Worm (Caenorhabditis elegans): ENCODE measurements around the gene F55C12.19.
A peak's percentile ranks its signal among the peaks of the same experiment; 100 is the strongest.

The F55C12.19 gene

DNA sequence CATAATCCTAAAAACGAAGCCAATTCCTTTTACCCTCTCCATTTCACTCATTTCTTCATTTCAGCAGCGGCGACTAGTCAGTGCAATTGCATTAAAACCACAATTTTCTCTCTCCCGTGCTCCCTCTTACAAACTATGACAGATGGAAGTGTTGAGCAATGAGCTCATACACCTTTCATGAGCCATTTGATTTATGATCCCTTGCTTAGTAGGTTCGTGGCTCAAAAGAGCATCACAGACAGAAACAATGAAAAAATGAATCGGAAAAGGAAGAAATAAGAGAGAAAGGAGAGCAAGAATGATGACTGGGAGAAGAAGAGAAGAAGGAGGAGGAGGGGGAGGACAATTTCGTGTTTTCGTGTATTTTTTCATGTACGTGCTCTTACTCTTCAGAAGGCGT is 5.6 kb downstream of the F55C12.19 start:
- TF ChIP-seq ceh-20 (GFP tag; IDR thresholded peaks at IDR 0.05) = peak; percentile 35; the same call in 1 of the 2 replicates
- no peak for TF ChIP-seq mxl-3 (GFP tag; optimal IDR thresholded peaks at IDR 0.05)
- TF ChIP-seq mxl-2 (GFP tag; conservative IDR thresholded peaks at IDR 0.05) = no peak
- no peak for TF ChIP-seq zip-2 (tag; optimal IDR thresholded peaks at IDR 0.05)
- TF ChIP-seq unc-62 (GFP tag; optimal IDR thresholded peaks at IDR 0.05 in 1 of 2) = peak in 1 of 2 experiments; percentile 93
- TF ChIP-seq unc-62 (tag; optimal IDR thresholded peaks at IDR 0.05) = no peak

- no peak for TF ChIP-seq nhr-102 (tag; optimal IDR thresholded peaks at IDR 0.05)
- TF ChIP-seq snpc-1.2 (GFP tag; IDR thresholded peaks at IDR 0.05) = no peak
- TF ChIP-seq unc-62 (GFP tag; optimal IDR thresholded peaks at IDR 0.05 in 1 of 2) = no peak
- TF ChIP-seq unc-62 (tag; optimal IDR thresholded peaks at IDR 0.05) = no peak
- no peak for TF ChIP-seq nhr-42 (GFP tag; IDR thresholded peaks at IDR 0.05)
- TF ChIP-seq ceh-20 (GFP tag; IDR thresholded peaks at IDR 0.05) = no peak
- TF ChIP-seq ceh-62 (tag; optimal IDR thresholded peaks at IDR 0.05) = no peak
- TF ChIP-seq nhr-28 (tag; optimal IDR thresholded peaks at IDR 0.05) = peak; percentile 76
- no peak for TF ChIP-seq nhr-41 (GFP tag; IDR thresholded peaks at IDR 0.05)
- no peak for TF ChIP-seq daf-16 (GFP tag; optimal IDR thresholded peaks at IDR 0.05)
- TF ChIP-seq daf-16 (tag; optimal IDR thresholded peaks at IDR 0.05) = peak; percentile 56
- TF ChIP-seq zip-11 (GFP tag; IDR thresholded peaks at IDR 0.05) = no peak
- TF ChIP-seq ceh-32 (tag; optimal IDR thresholded peaks at IDR 0.05; ENCODE audit: poor library complexity) = no peak
- TF ChIP-seq F44E2.7 (GFP tag; IDR thresholded peaks at IDR 0.05) = no peak
- TF ChIP-seq nhr-111 (GFP tag; optimal IDR thresholded peaks at IDR 0.05) = no peak
- peak; percentile 16 for TF ChIP-seq hlh-11 (tag; optimal IDR thresholded peaks at IDR 0.05)
- TF ChIP-seq cey-2 (tag; optimal IDR thresholded peaks at IDR 0.05; ENCODE audit: borderline replicate concordance, insufficient read depth) = no peak
- TF ChIP-seq mdl-1 (tag; optimal IDR thresholded peaks at IDR 0.05) = no peak
- no peak for TF ChIP-seq ama-1 (optimal IDR thresholded peaks at IDR 0.05)
- peak; percentile 25 for TF ChIP-seq pqm-1 (tag; optimal IDR thresholded peaks at IDR 0.05)
- peak; percentile 0 for TF ChIP-seq dve-1 (tag; optimal IDR thresholded peaks at IDR 0.05; ENCODE audit: insufficient read depth)
- TF ChIP-seq ZK546.5 (tag; optimal IDR thresholded peaks at IDR 0.05) = no peak
- no peak for TF ChIP-seq dmd-6 (GFP tag; IDR thresholded peaks at IDR 0.05)
These were observed 6.5 kb downstream of the F55C12.19 start for ce11 chrII:5872414-5872813.

DNA sequence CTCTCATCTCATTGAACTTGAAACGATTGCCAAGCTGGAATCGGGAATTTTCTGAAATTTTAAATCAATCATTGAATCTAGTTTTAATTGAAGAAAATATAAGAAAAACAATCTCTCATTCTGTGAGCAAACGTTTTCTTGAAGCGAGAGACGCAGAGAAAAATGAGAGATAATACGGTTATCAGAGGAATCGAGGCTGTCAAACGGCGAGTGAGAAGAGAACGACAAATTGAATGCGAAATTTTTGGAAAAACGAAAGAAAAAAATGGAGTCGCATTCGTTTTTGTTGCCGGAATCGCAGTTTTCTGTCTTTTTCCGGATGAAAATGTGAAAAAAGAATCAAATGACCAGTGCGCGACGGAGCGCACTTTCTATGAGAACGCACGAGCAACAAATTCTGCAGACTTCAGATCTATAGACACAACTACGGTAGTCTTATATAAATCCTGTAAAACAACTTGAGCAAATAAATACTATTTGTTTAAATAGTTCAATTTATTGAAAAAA is 7.7 kb downstream of the F55C12.19 start, which contains the start of gene tex-2:
tex-2 (minus strand) TSS at position 51 of the 507 bp plus-strand sequence.
- TF ChIP-seq lin-29 (GFP tag; IDR thresholded peaks at IDR 0.05) (no peak), mes-2 (tag; optimal IDR thresholded peaks at IDR 0.05; ENCODE audit: poor library complexity, severe bottlenecking) (peak; percentile 71), dve-1 (tag; optimal IDR thresholded peaks at IDR 0.05; ENCODE audit: insufficient read depth) (peak; percentile 86), pqm-1 (tag; optimal IDR thresholded peaks at IDR 0.05) (peak; percentile 26), ceh-82 (tag; optimal IDR thresholded peaks at IDR 0.05) (no peak), Y5F2A.4 (GFP tag; optimal IDR thresholded peaks at IDR 0.05) (no peak), hif-1 (tag; optimal IDR thresholded peaks at IDR 0.05) (peak in 1 of 2 experiments; percentile 14), F49E8.2 (tag; optimal IDR thresholded peaks at IDR 0.05; ENCODE audit: borderline replicate concordance) (no peak), skn-1 (tag; optimal IDR thresholded peaks at IDR 0.05) (no peak), hlh-30 (tag; optimal IDR thresholded peaks at IDR 0.05; ENCODE audit: insufficient read depth) (peak; percentile 19), nhr-28 (tag; optimal IDR thresholded peaks at IDR 0.05) (peak; percentile 90), tra-1 (GFP tag; IDR thresholded peaks at IDR 0.05) (peak; percentile 61; the same call in 1 of the 2 replicates), F37D6.2 (tag; optimal IDR thresholded peaks at IDR 0.05) (peak; percentile 17), fkh-10 (GFP tag; optimal IDR thresholded peaks at IDR 0.05) (peak; percentile 43), hmg-1.1 (GFP tag; IDR thresholded peaks at IDR 0.05) (0 out of 2 replicates have a peak, but pooled peaks have one; percentile 8), mdl-1 (tag; optimal IDR thresholded peaks at IDR 0.05) (peak in 1 of 2 experiments; percentile 24), dmd-6 (GFP tag; IDR thresholded peaks at IDR 0.05) (peak; percentile 79), lin-13 (GFP tag; optimal IDR thresholded peaks at IDR 0.05) (peak; percentile 10), dmd-9 (GFP tag; IDR thresholded peaks at IDR 0.05) (no peak), T20F7.1 (GFP tag; optimal IDR thresholded peaks at IDR 0.05) (peak; percentile 68), ces-1 (GFP tag; optimal IDR thresholded peaks at IDR 0.05) (no peak), lin-38 (GFP tag; IDR thresholded peaks at IDR 0.05) (peak; percentile 88), unc-130 (GFP tag; optimal IDR thresholded peaks at IDR 0.05) (peak; percentile 49), hlh-11 (tag; optimal IDR thresholded peaks at IDR 0.05) (peak; percentile 72), mep-1 (tag; optimal IDR thresholded peaks at IDR 0.05) (peak; percentile 53), dpl-1 (GFP tag; optimal IDR thresholded peaks at IDR 0.05) (peak; percentile 2), lsy-2 (tag; optimal IDR thresholded peaks at IDR 0.05) (peak in 1 of 2 experiments; percentile 30)

Measured in whole organism, L4 larva.